Fruit fly (Drosophila melanogaster): ENCODE measurements around the gene CG31431.

dm6 chr3R:21911516-21911915, 41.0 kb downstream of the CG31431 start, which contains the start of gene Qsox3:
- TF ChIP-seq gl (tag; optimal IDR thresholded peaks at IDR 0.05) (no peak), CG34367 (tag; optimal IDR thresholded peaks at IDR 0.05) (no peak), EcR (GFP tag; optimal IDR thresholded peaks at IDR 0.05) (no peak), CG13204 (GFP tag; optimal IDR thresholded peaks at IDR 0.05) (no peak), CG32121 (GFP tag; IDR thresholded peaks at IDR 0.05) (no peak), CG9948 (tag; optimal IDR thresholded peaks at IDR 0.05) (no peak), Ets98B (GFP tag; IDR thresholded peaks at IDR 0.05) (no peak), CG10348 (GFP tag; IDR thresholded peaks at IDR 0.05) (no peak), CG15710 (tag; optimal IDR thresholded peaks at IDR 0.05) (no peak), CG8159 (tag; optimal IDR thresholded peaks at IDR 0.05) (no peak), fd96Ca (GFP tag; IDR thresholded peaks at IDR 0.05) (no peak), CG12605 (GFP tag; IDR thresholded peaks at IDR 0.05) (no peak)
